1 fruit fly cellular context compared by ENCODE assay signal in genomic region chrX:13390465-13391173, dm6.
TF ChIP-seq lines count a peak whose summit lies in the region.

No protein-coding gene starts in this region.

TF ChIP-seq in whole organism, embryonic, 481 proteins besides CTCF, POLR2A, EP300 and RAD21 (continued from another document and continues in another):
- TF ChIP-seq tx (GFP tag; optimal IDR thresholded peaks at IDR 0.05; lab: Kevin White, UChicago) (no peak), scrt (GFP tag; optimal IDR thresholded peaks at IDR 0.05; lab: Kevin White, UChicago) (peak; percentile 63), Dref (GFP tag; IDR thresholded peaks at IDR 0.05; lab: Robert Waterston, UW) (no peak), CG15479 (GFP tag; optimal IDR thresholded peaks at IDR 0.05; lab: Kevin White, UChicago) (no peak), CG13287 (GFP tag; IDR thresholded peaks at IDR 0.05; lab: Robert Waterston, UW; ENCODE audit: partially characterized antibody) (no peak), B-H2 (GFP tag; optimal IDR thresholded peaks at IDR 0.05; lab: Kevin White, UChicago) (peak; percentile 31), TFAM (GFP tag; optimal IDR thresholded peaks at IDR 0.05; lab: Kevin White, UChicago) (no peak), Spps (tag; optimal IDR thresholded peaks at IDR 0.05; lab: Kevin White, UChicago) (no peak), CG4730 (GFP tag; IDR thresholded peaks at IDR 0.05; lab: Robert Waterston, UW) (peak; percentile 33; the same call in 1 of the 2 replicates), Dip2 (GFP tag; IDR thresholded peaks at IDR 0.05; lab: Robert Waterston, UW) (no peak), CG3281 (GFP tag; optimal IDR thresholded peaks at IDR 0.05; lab: Kevin White, UChicago) (peak; percentile 82), insv (GFP tag; optimal IDR thresholded peaks at IDR 0.05; lab: Kevin White, UChicago) (no peak), Six4 (GFP tag; optimal IDR thresholded peaks at IDR 0.05; lab: Kevin White, UChicago) (no peak), sima (GFP tag; optimal IDR thresholded peaks at IDR 0.05; lab: Kevin White, UChicago) (no peak), CG10979 (tag; optimal IDR thresholded peaks at IDR 0.05; lab: Kevin White, UChicago) (peak; percentile 4), Fer2 (tag; optimal IDR thresholded peaks at IDR 0.05; lab: Kevin White, UChicago) (peak; percentile 60), z (GFP tag; IDR thresholded peaks at IDR 0.05; lab: Robert Waterston, UW) (no peak), CG7786 (GFP tag; optimal IDR thresholded peaks at IDR 0.05; lab: Kevin White, UChicago) (no peak), lov (optimal IDR thresholded peaks at IDR 0.05; lab: Kevin White, UChicago) (no peak), lov (GFP tag; IDR thresholded peaks at IDR 0.05; lab: Robert Waterston, UW) (no peak), Usf (GFP tag; optimal IDR thresholded peaks at IDR 0.05; lab: Kevin White, UChicago) (peak; percentile 9), CG10274 (GFP tag; optimal IDR thresholded peaks at IDR 0.05; lab: Kevin White, UChicago) (no peak), CG17385 (GFP tag; optimal IDR thresholded peaks at IDR 0.05; lab: Kevin White, UChicago) (peak; percentile 61), CG34224 (GFP tag; IDR thresholded peaks at IDR 0.05; lab: Robert Waterston, UW; ENCODE audit: partially characterized antibody) (no peak), Myb (GFP tag; optimal IDR thresholded peaks at IDR 0.05; lab: Kevin White, UChicago) (no peak), danr (GFP tag; IDR thresholded peaks at IDR 0.05; lab: Robert Waterston, UW) (0 out of 2 replicates have a peak, but pooled peaks have one; percentile 30), CG15514 (GFP tag; optimal IDR thresholded peaks at IDR 0.05; lab: Kevin White, UChicago) (peak; percentile 72), CG14710 (tag; optimal IDR thresholded peaks at IDR 0.05; lab: Kevin White, UChicago) (no peak), zf30C (GFP tag; optimal IDR thresholded peaks at IDR 0.05; lab: Kevin White, UChicago) (peak; percentile 36), pb (GFP tag; optimal IDR thresholded peaks at IDR 0.05; lab: Kevin White, UChicago) (no peak), sisA (GFP tag; IDR thresholded peaks at IDR 0.05; lab: Robert Waterston, UW) (peak; percentile 24; the same call in 1 of the 2 replicates), CG4424 (GFP tag; optimal IDR thresholded peaks at IDR 0.05; lab: Kevin White, UChicago) (peak; percentile 2), fd102C (GFP tag; optimal IDR thresholded peaks at IDR 0.05; lab: Kevin White, UChicago) (no peak), her (GFP tag; optimal IDR thresholded peaks at IDR 0.05; lab: Kevin White, UChicago) (no peak), hbn (GFP tag; IDR thresholded peaks at IDR 0.05; lab: Robert Waterston, UW; ENCODE audit: partially characterized antibody) (no peak), ranshi (GFP tag; IDR thresholded peaks at IDR 0.05; lab: Robert Waterston, UW) (peak; percentile 66), ab (GFP tag; optimal IDR thresholded peaks at IDR 0.05; lab: Kevin White, UChicago) (no peak), Eip74EF (GFP tag; optimal IDR thresholded peaks at IDR 0.05; lab: Kevin White, UChicago) (no peak), run (tag; optimal IDR thresholded peaks at IDR 0.05; lab: Kevin White, UChicago) (peak; percentile 9), unc-4 (GFP tag; IDR thresholded peaks at IDR 0.05; lab: Robert Waterston, UW; ENCODE audit: partially characterized antibody) (no peak), Atf6 (GFP tag; IDR thresholded peaks at IDR 0.05; lab: Robert Waterston, UW) (peak; percentile 84), ken (GFP tag; IDR thresholded peaks at IDR 0.05; lab: Robert Waterston, UW) (no peak), CG8944 (GFP tag; optimal IDR thresholded peaks at IDR 0.05; lab: Kevin White, UChicago) (no peak), CG30403 (GFP tag; optimal IDR thresholded peaks at IDR 0.05; lab: Kevin White, UChicago) (peak; percentile 47), esg (GFP tag; conservative IDR thresholded peaks at IDR 0.05; lab: Robert Waterston, UW) (peak; percentile 55), hb (GFP tag; IDR thresholded peaks at IDR 0.05; lab: Robert Waterston, UW; ENCODE audit: partially characterized antibody) (no peak), CG1529 (GFP tag; optimal IDR thresholded peaks at IDR 0.05; lab: Kevin White, UChicago) (no peak), exex (tag; optimal IDR thresholded peaks at IDR 0.05; lab: Kevin White, UChicago) (peak; percentile 48), Trl (optimal IDR thresholded peaks at IDR 0.05; lab: Kevin White, UChicago) (peak in 1 of 2 experiments; percentile 10), Trl (GFP tag; optimal IDR thresholded peaks at IDR 0.05; lab: Kevin White, UChicago) (no peak), D (optimal IDR thresholded peaks at IDR 0.05; lab: Kevin White, UChicago) (no peak), D (GFP tag; optimal IDR thresholded peaks at IDR 0.05; lab: Kevin White, UChicago) (no peak), Rfx (GFP tag; IDR thresholded peaks at IDR 0.05; lab: Robert Waterston, UW) (peak; percentile 81), CG2120 (GFP tag; optimal IDR thresholded peaks at IDR 0.05; lab: Kevin White, UChicago) (peak; percentile 59), corto (GFP tag; optimal IDR thresholded peaks at IDR 0.05; lab: Kevin White, UChicago) (no peak), otp (GFP tag; IDR thresholded peaks at IDR 0.05; lab: Robert Waterston, UW) (no peak), bsh (GFP tag; optimal IDR thresholded peaks at IDR 0.05; lab: Kevin White, UChicago) (peak in 1 of 2 experiments; percentile 20), dysf (GFP tag; IDR thresholded peaks at IDR 0.05; lab: Robert Waterston, UW) (peak; percentile 78; the same call in 2 of the 3 replicates), slbo (GFP tag; IDR thresholded peaks at IDR 0.05; lab: Robert Waterston, UW) (peak; percentile 87), tll (GFP tag; optimal IDR thresholded peaks at IDR 0.05; lab: Kevin White, UChicago) (no peak), unpg (GFP tag; optimal IDR thresholded peaks at IDR 0.05; lab: Kevin White, UChicago) (peak; percentile 70), Rx (GFP tag; IDR thresholded peaks at IDR 0.05; lab: Robert Waterston, UW) (peak; percentile 16; the same call in 1 of the 2 replicates), Sox102F (GFP tag; optimal IDR thresholded peaks at IDR 0.05; lab: Kevin White, UChicago) (peak; percentile 53), Taf1 (GFP tag; IDR thresholded peaks at IDR 0.05; lab: Robert Waterston, UW) (peak; percentile 50), B-H1 (GFP tag; IDR thresholded peaks at IDR 0.05; lab: Robert Waterston, UW) (peak; percentile 40; the same call in 1 of the 3 replicates), CG12104 (GFP tag; optimal IDR thresholded peaks at IDR 0.05; lab: Kevin White, UChicago) (peak; percentile 37), CG10209 (GFP tag; optimal IDR thresholded peaks at IDR 0.05; lab: Kevin White, UChicago) (peak; percentile 61), CG10543 (GFP tag; optimal IDR thresholded peaks at IDR 0.05; lab: Kevin White, UChicago) (no peak), tap (tag; optimal IDR thresholded peaks at IDR 0.05; lab: Kevin White, UChicago) (peak; percentile 56), lilli (GFP tag; optimal IDR thresholded peaks at IDR 0.05; lab: Kevin White, UChicago) (peak; percentile 16), chinmo (GFP tag; IDR thresholded peaks at IDR 0.05; lab: Robert Waterston, UW; ENCODE audit: partially characterized antibody) (peak; percentile 26; the same call in 1 of the 4 replicates), Lpt (GFP tag; optimal IDR thresholded peaks at IDR 0.05; lab: Kevin White, UChicago) (no peak), trem (tag; optimal IDR thresholded peaks at IDR 0.05; lab: Kevin White, UChicago) (no peak), chm (GFP tag; IDR thresholded peaks at IDR 0.05; lab: Robert Waterston, UW) (no peak; the same call in 1 of the 2 replicates), H2.0 (GFP tag; IDR thresholded peaks at IDR 0.05; lab: Robert Waterston, UW) (peak; percentile 61; the same call in 1 of the 2 replicates), Optix (GFP tag; IDR thresholded peaks at IDR 0.05; lab: Robert Waterston, UW) (no peak), CG6175 (GFP tag; IDR thresholded peaks at IDR 0.05; lab: Robert Waterston, UW) (0 out of 3 replicates have a peak, but pooled peaks have one; percentile 14), kah (GFP tag; optimal IDR thresholded peaks at IDR 0.05; lab: Kevin White, UChicago) (no peak), rib (GFP tag; IDR thresholded peaks at IDR 0.05; lab: Robert Waterston, UW) (peak; percentile 64; the same call in 1 of the 2 replicates), CG17612 (GFP tag; IDR thresholded peaks at IDR 0.05; lab: Robert Waterston, UW) (0 out of 2 replicates have a peak, but pooled peaks have one; percentile 18), h (optimal IDR thresholded peaks at IDR 0.05; lab: Kevin White, UChicago) (no peak), nmo (GFP tag; optimal IDR thresholded peaks at IDR 0.05; lab: Kevin White, UChicago) (peak; percentile 43), sr (GFP tag; IDR thresholded peaks at IDR 0.05; lab: Robert Waterston, UW) (no peak), CG32532 (GFP tag; IDR thresholded peaks at IDR 0.05; lab: Robert Waterston, UW) (peak; percentile 87), Oaz (GFP tag; IDR thresholded peaks at IDR 0.05; lab: Robert Waterston, UW) (peak; percentile 52; the same call in 1 of the 2 replicates), dan (GFP tag; IDR thresholded peaks at IDR 0.05; lab: Robert Waterston, UW) (no peak), Atf-2 (GFP tag; optimal IDR thresholded peaks at IDR 0.05; lab: Kevin White, UChicago) (no peak), hth (optimal IDR thresholded peaks at IDR 0.05; lab: Kevin White, UChicago) (no peak), chif (GFP tag; optimal IDR thresholded peaks at IDR 0.05; lab: Kevin White, UChicago) (no peak), disco-r (GFP tag; optimal IDR thresholded peaks at IDR 0.05; lab: Kevin White, UChicago) (no peak), ERR (GFP tag; optimal IDR thresholded peaks at IDR 0.05; lab: Kevin White, UChicago) (no peak), CG7839 (tag; optimal IDR thresholded peaks at IDR 0.05; lab: Kevin White, UChicago) (peak; percentile 80), Meics (GFP tag; optimal IDR thresholded peaks at IDR 0.05; lab: Kevin White, UChicago) (peak; percentile 85), CG7357 (GFP tag; IDR thresholded peaks at IDR 0.05; lab: Robert Waterston, UW) (0 out of 3 replicates have a peak, but pooled peaks have one; percentile 23), yki (optimal IDR thresholded peaks at IDR 0.05; lab: Kevin White, UChicago) (no peak), onecut (GFP tag; IDR thresholded peaks at IDR 0.05; lab: Robert Waterston, UW) (no peak), sc (optimal IDR thresholded peaks at IDR 0.05; lab: Kevin White, UChicago) (no peak), sc (GFP tag; optimal IDR thresholded peaks at IDR 0.05; lab: Kevin White, UChicago) (no peak), Hr51 (GFP tag; optimal IDR thresholded peaks at IDR 0.05; lab: Kevin White, UChicago) (peak in 1 of 2 experiments; percentile 73), Jarid2 (GFP tag; optimal IDR thresholded peaks at IDR 0.05; lab: Kevin White, UChicago) (peak; percentile 23), Ravus (GFP tag; IDR thresholded peaks at IDR 0.05; lab: Robert Waterston, UW) (peak; percentile 50), CG11696 (GFP tag; IDR thresholded peaks at IDR 0.05; lab: Robert Waterston, UW) (0 out of 2 replicates have a peak, but pooled peaks have one; percentile 45), CkIIα-i1 (GFP tag; IDR thresholded peaks at IDR 0.05; lab: Robert Waterston, UW) (0 out of 2 replicates have a peak, but pooled peaks have one; percentile 6), HLH3B (GFP tag; IDR thresholded peaks at IDR 0.05; lab: Robert Waterston, UW) (peak; percentile 61), CG10565 (GFP tag; optimal IDR thresholded peaks at IDR 0.05; lab: Kevin White, UChicago) (no peak), Dad (GFP tag; optimal IDR thresholded peaks at IDR 0.05; lab: Kevin White, UChicago) (no peak), lab (GFP tag; optimal IDR thresholded peaks at IDR 0.05; lab: Kevin White, UChicago) (peak; percentile 85), al (GFP tag; IDR thresholded peaks at IDR 0.05; lab: Robert Waterston, UW) (peak; percentile 85), Drgx (GFP tag; IDR thresholded peaks at IDR 0.05; lab: Robert Waterston, UW) (peak; percentile 92), CG17359 (tag; optimal IDR thresholded peaks at IDR 0.05; lab: Kevin White, UChicago) (peak; percentile 67), gcm2 (GFP tag; optimal IDR thresholded peaks at IDR 0.05; lab: Kevin White, UChicago) (no peak), CG1832 (GFP tag; optimal IDR thresholded peaks at IDR 0.05; lab: Kevin White, UChicago) (no peak), CG9932 (GFP tag; IDR thresholded peaks at IDR 0.05; lab: Robert Waterston, UW) (peak; percentile 82), CG11560 (tag; IDR thresholded peaks at IDR 0.05; lab: Robert Waterston, UW) (0 out of 3 replicates have a peak, but pooled peaks have one; percentile 28), CG10959 (GFP tag; IDR thresholded peaks at IDR 0.05; lab: Robert Waterston, UW) (no peak), Mrtf (GFP tag; IDR thresholded peaks at IDR 0.05; lab: Robert Waterston, UW) (peak; percentile 65; the same call in 1 of the 3 replicates), BtbVII (GFP tag; optimal IDR thresholded peaks at IDR 0.05; lab: Kevin White, UChicago) (peak; percentile 81), HmgZ (tag; optimal IDR thresholded peaks at IDR 0.05; lab: Kevin White, UChicago) (peak; percentile 42), Sry-δ (GFP tag; optimal IDR thresholded peaks at IDR 0.05; lab: Kevin White, UChicago) (no peak), Ptx1 (GFP tag; IDR thresholded peaks at IDR 0.05; lab: Robert Waterston, UW) (peak; percentile 77), CG7987 (GFP tag; optimal IDR thresholded peaks at IDR 0.05; lab: Kevin White, UChicago) (no peak), Nf-YB (GFP tag; optimal IDR thresholded peaks at IDR 0.05; lab: Kevin White, UChicago) (peak; percentile 57), CG2889 (GFP tag; IDR thresholded peaks at IDR 0.05; lab: Robert Waterston, UW) (peak; percentile 59; the same call in 2 of the 3 replicates), CG17568 (GFP tag; optimal IDR thresholded peaks at IDR 0.05; lab: Kevin White, UChicago) (no peak), CG10147 (GFP tag; optimal IDR thresholded peaks at IDR 0.05; lab: Kevin White, UChicago) (peak; percentile 81), NfI (GFP tag; optimal IDR thresholded peaks at IDR 0.05; lab: Kevin White, UChicago) (peak; percentile 24), Adf1 (GFP tag; IDR thresholded peaks at IDR 0.05; lab: Robert Waterston, UW) (peak; percentile 44), CG4328 (GFP tag; optimal IDR thresholded peaks at IDR 0.05; lab: Kevin White, UChicago) (peak; percentile 4), CG18599 (GFP tag; optimal IDR thresholded peaks at IDR 0.05; lab: Kevin White, UChicago) (peak; percentile 87), nom (GFP tag; optimal IDR thresholded peaks at IDR 0.05; lab: Kevin White, UChicago) (peak; percentile 21), CG12659 (GFP tag; optimal IDR thresholded peaks at IDR 0.05; lab: Kevin White, UChicago) (peak; percentile 75)
